Worm (Caenorhabditis elegans) whole organism, midembryonic: Measurements from ENCODE around the gene Y62H9A.16.

Experiments used
- T22C8.4 ChIP-seq: fragments of 200-800 bp; sonication (Bioruptor generic); IDR thresholded peaks from 2 replicates; pipeline ENCODE4 v1.3.6; 2022; ENCODE audit warnings: missing genetic modification characterization, missing compliant biosample characterization
- cog-1 ChIP-seq: sonication (generic microtip); optimal IDR thresholded peaks from 2 replicates; lab custom pipeline; 2016; ENCODE audit warnings: missing genetic modification characterization, missing compliant biosample characterization
- flt-1 ChIP-seq: fragments of 200-800 bp; sonication (Bioruptor generic); IDR thresholded peaks from 2 replicates; pipeline ENCODE4 v1.3.6; 2022; ENCODE audit warnings: missing genetic modification characterization, missing compliant biosample characterization
- klf-2 ChIP-seq: fragments of 200-800 bp; sonication (Bioruptor generic); conservative IDR thresholded peaks from 2 replicates; pipeline ENCODE4 v1.3.6; 2022; ENCODE audit warnings: missing genetic modification reagents, missing genetic modification characterization, missing compliant biosample characterization
- med-1 ChIP-seq: sonication (generic microtip); optimal IDR thresholded peaks from 2 replicates; lab custom pipeline; 2017; ENCODE audit warnings: missing genetic modification characterization, mild to moderate bottlenecking, missing compliant biosample characterization, antibody characterized with exemption, missing genetic modification reagents; ENCODE audit not compliant: insufficient read depth
- ref-1 ChIP-seq: fragments of 200-800 bp; sonication (Bioruptor generic); conservative IDR thresholded peaks from 2 replicates; pipeline ENCODE4 v1.3.6; 2022; ENCODE audit warnings: missing genetic modification reagents, missing genetic modification characterization, missing compliant biosample characterization
- tab-1 ChIP-seq: fragments of 200-800 bp; sonication (Bioruptor generic); IDR thresholded peaks from 2 replicates; pipeline ENCODE4 v1.3.6; 2022; ENCODE audit warnings: missing genetic modification characterization, missing compliant biosample characterization
- ztf-23 ChIP-seq: fragments of 200-800 bp; sonication (Bioruptor generic); IDR thresholded peaks from 2 replicates; pipeline ENCODE4 v1.3.6; 2022; ENCODE audit warnings: missing genetic modification reagents, missing genetic modification characterization, missing compliant biosample characterization
- ztf-29 ChIP-seq: fragments of 200-800 bp; sonication (Bioruptor generic); IDR thresholded peaks from 2 replicates; pipeline ENCODE4 v1.3.6; 2022; ENCODE audit warnings: missing genetic modification reagents, missing genetic modification characterization, missing compliant biosample characterization

Y62H9A.16 gene

DNA sequence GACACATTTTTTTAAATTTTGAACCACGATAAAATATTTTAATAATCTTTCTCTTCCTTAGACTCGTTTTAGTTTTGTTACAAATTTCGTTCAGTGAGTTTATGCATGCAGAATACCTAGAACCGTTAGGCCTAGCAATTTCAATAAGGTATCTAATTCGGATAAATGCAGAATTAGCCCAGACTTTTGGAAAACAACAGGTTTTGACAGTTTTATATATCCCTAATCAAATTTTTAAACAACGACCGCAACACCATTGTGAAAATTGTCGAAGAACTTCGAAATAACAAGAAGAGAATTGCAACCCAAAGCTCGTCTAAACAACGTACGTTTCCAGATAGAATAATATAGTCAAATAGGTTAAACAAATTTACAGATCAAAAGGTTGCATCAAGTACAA is at the start of gene Y62H9A.16:
Gene Y62H9A.16, plus strand, starts transcription at position 301 of the 400 bp plus-strand sequence.
- TF ChIP-seq ref-1 (GFP tag; lab: Robert Waterston, UW) (no peak), tab-1 (GFP tag; lab: Robert Waterston, UW) (no peak), cog-1 (tag; lab: Kevin White, UChicago) (no peak)

DNA sequence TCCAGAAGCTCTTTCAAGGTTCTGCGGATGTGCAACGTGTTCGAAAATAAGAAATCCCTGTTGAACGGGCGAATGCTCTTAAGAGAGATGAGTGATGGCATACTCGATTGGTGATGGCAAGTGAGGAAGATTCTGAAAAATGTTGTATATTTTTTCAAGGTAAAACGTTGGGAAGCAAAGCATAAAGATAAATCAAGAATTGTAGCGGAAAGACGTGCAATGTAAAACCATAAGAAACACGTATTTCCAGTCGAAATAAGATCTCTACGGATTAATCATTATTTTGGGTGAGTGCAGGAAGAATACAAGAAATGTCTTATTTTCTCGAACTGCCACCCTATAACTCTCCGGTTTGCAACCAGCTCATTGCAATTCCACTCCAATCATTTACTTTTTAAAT is 48.8 kb upstream of the Y62H9A.16 start, which contains the start of gene dot-1.2:
Gene dot-1.2, minus strand, starts transcription at position 101 of the 400 bp plus-strand sequence.
- TF ChIP-seq klf-2 (GFP tag; lab: Robert Waterston, UW) (no peak), med-1 (GFP tag; lab: Kevin White, UChicago) (no peak), ztf-29 (GFP tag; lab: Robert Waterston, UW) (no peak), ztf-23 (no peak), tab-1 (GFP tag; lab: Robert Waterston, UW) (no peak), flt-1 (GFP tag; lab: Robert Waterston, UW) (no peak), ref-1 (GFP tag; lab: Robert Waterston, UW) (no peak), T22C8.4 (no peak), cog-1 (tag; lab: Kevin White, UChicago) (no peak)

DNA sequence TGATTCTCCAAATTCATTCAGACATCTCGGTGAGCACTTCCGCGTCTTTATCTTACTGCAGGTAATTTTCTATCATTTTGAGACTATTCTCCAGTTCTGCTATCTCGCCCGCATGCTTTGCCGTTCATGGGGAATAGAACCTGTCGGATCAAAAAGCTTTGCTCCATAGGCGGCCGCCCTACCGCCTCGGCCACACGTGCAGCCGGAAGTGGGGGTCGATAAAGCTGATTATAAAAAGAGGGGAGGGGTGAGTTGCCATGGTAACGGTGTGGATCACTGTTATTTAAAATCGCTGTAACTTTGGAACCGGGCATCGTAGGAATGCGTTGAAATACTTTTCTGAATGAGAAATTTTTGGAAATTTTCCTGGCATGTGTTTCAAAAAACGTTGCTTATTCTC is 47.7 kb upstream of the Y62H9A.16 start:
- TF ChIP-seq ref-1 (GFP tag; lab: Robert Waterston, UW) (no peak), tab-1 (GFP tag; lab: Robert Waterston, UW) (no peak), ztf-23 (no peak), T22C8.4 (no peak), cog-1 (tag; lab: Kevin White, UChicago) (no peak), ztf-29 (GFP tag; lab: Robert Waterston, UW) (no peak), med-1 (GFP tag; lab: Kevin White, UChicago) (no peak), flt-1 (GFP tag; lab: Robert Waterston, UW) (no peak), klf-2 (GFP tag; lab: Robert Waterston, UW) (no peak)

DNA sequence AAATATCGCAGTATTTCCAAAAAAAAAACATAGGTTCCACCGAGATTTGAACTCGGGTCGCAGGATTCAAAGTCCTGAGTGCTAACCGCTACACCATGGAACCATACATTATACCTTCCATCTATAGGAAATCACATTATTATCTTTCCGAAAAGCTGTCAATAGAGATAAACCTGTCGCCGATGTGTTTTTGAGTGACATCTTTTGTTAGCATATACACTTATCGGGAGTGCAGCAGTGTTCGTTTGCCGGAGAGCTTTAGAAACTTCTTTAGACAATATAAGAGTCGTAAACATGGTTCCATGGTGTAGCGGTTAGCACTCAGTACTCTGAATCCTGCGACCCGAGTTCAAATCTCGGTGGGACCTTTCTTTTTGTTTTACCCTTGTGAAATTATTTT is 45.9 kb upstream of the Y62H9A.16 start:
- TF ChIP-seq T22C8.4, result no peak
- TF ChIP-seq ztf-29 (GFP tag; lab: Robert Waterston, UW), result no peak
- no peak for TF ChIP-seq med-1 (GFP tag; lab: Kevin White, UChicago)
- TF ChIP-seq ref-1 (GFP tag; lab: Robert Waterston, UW), result no peak
- TF ChIP-seq klf-2 (GFP tag; lab: Robert Waterston, UW), result no peak
- TF ChIP-seq cog-1 (tag; lab: Kevin White, UChicago), result no peak
- no peak for TF ChIP-seq ztf-23
- TF ChIP-seq tab-1 (GFP tag; lab: Robert Waterston, UW), result no peak
- no peak for TF ChIP-seq flt-1 (GFP tag; lab: Robert Waterston, UW)

DNA sequence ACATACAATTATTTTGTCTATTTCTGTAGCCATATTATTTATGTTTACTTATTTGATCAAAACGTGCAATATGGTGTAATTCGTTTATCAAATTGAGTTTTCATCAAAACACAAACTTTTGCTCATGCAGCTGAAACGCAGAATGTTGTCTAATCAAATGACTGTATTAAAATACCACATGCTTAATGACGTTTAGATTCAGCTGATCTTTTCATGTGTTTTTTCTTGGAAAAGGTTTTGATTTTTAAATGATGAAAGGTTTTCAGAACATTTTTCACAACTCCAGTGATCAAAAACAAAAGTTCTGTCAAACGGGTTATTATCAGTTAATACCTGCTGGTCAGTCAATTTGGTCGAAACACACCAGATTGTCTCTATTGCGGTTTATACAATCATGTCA is 42.8 kb upstream of the Y62H9A.16 start, which contains the start of gene Y62H9A.1:
Gene Y62H9A.1, plus strand, starts transcription at position 282 of the 400 bp plus-strand sequence.
- no peak for TF ChIP-seq ztf-23
- no peak for TF ChIP-seq med-1 (GFP tag; lab: Kevin White, UChicago)
- no peak for TF ChIP-seq ztf-29 (GFP tag; lab: Robert Waterston, UW)
- TF ChIP-seq cog-1 (tag; lab: Kevin White, UChicago), result no peak
- TF ChIP-seq ref-1 (GFP tag; lab: Robert Waterston, UW), result no peak
- no peak for TF ChIP-seq klf-2 (GFP tag; lab: Robert Waterston, UW)
- TF ChIP-seq flt-1 (GFP tag; lab: Robert Waterston, UW), result no peak
- TF ChIP-seq tab-1 (GFP tag; lab: Robert Waterston, UW), result no peak
- no peak for TF ChIP-seq T22C8.4

DNA sequence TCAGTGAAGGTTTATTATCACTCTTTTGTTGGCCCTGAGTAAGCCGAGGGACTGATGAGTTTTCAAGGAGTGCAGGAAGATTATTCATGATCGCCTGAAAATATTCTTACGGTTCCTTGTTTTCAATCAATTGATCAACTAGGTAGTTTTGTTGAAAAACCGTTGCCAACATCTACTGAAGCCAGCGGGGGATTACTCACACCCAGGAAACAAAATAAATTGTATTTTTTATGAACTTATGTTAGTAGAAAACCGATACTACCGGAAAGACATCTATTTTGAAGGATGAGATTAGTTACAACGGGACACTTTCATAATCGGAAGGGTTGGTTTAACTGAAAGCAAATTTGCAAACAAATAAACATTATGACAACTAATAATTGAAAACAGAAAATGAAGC is 40.0 kb upstream of the Y62H9A.16 start, which contains the start of gene Y62H9A.2:
Gene Y62H9A.2, minus strand, starts transcription at position 101 of the 400 bp plus-strand sequence.
- TF ChIP-seq cog-1 (tag; lab: Kevin White, UChicago) (no peak), med-1 (GFP tag; lab: Kevin White, UChicago) (no peak), ztf-23 (no peak), flt-1 (GFP tag; lab: Robert Waterston, UW) (no peak), ztf-29 (GFP tag; lab: Robert Waterston, UW) (no peak), T22C8.4 (no peak), klf-2 (GFP tag; lab: Robert Waterston, UW) (no peak), ref-1 (GFP tag; lab: Robert Waterston, UW) (no peak), tab-1 (GFP tag; lab: Robert Waterston, UW) (no peak)

DNA sequence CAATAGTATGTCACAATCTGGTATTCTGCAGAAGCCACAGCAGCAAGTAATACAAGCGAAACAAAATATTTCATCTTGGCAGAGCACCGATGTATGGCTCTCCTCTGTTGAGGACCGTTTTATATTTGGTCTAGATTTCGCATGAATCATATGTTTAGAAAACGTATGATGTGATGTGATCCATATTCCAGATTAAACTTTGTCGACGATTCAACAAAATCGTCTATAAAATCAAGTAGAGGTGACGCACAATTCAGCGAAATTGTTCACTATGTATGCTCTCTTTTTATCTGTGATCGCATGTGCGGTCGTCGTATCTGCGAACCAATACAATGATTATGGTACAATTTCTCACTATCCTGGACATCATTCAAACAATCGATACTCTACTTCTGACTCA is 38.2 kb upstream of the Y62H9A.16 start, which contains the start of the genes Y62H9A.3 and Y62H9A.4:
Gene Y62H9A.3, minus strand, starts transcription at position 101 of the 400 bp plus-strand sequence.
Gene Y62H9A.4, plus strand, starts transcription at position 256 of the 400 bp plus-strand sequence.
- TF ChIP-seq ref-1 (GFP tag; lab: Robert Waterston, UW) (no peak), ztf-23 (no peak), med-1 (GFP tag; lab: Kevin White, UChicago) (no peak), tab-1 (GFP tag; lab: Robert Waterston, UW) (no peak), T22C8.4 (no peak), klf-2 (GFP tag; lab: Robert Waterston, UW) (no peak), ztf-29 (GFP tag; lab: Robert Waterston, UW) (no peak), flt-1 (GFP tag; lab: Robert Waterston, UW) (no peak), cog-1 (tag; lab: Kevin White, UChicago) (no peak)

DNA sequence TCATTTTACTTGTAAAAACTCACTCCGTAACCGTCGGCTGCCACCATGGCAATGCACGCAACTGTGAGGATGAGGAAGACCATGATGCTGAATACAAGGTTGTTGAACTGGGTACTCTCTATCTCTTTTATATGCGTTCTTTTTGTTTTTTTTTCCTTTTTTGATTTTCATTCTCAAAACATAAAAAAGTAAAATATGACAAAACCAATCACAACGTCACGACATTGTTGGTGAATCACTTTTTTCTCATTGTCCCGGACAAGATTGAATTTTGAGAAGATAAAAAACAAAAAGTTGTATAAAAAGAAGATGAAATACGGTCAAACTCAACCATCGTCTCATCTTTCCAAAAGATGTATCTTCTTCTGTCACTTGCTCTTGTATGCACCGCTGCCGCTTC is 35.3 kb upstream of the Y62H9A.16 start, which contains the start of the genes Y62H9A.5 and ule-5:
Gene Y62H9A.5, minus strand, starts transcription at position 101 of the 400 bp plus-strand sequence.
Gene ule-5, plus strand, starts transcription at position 328 of the 400 bp plus-strand sequence.
- no peak for TF ChIP-seq T22C8.4

DNA sequence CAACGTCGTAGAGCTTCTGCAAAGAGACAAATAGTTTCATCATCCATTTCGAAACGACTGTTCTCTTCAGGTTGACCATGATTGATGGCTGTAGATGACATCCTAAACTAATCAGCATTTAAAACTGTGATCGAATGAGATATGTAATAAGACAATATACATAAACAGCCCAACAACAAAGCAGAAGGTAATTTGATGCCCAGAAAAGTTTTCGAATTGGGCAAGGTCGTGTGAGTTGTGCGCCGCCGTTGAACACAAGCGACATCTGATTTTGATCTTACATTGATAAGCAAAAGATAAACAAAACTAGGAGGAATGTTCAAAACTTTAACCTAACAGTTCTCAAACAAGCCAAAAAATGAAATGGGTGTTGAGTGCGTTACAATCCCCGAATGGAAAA is 32.5 kb upstream of the Y62H9A.16 start, which contains the start of gene Y62H9A.7:
Gene Y62H9A.7, minus strand, starts transcription at position 101 of the 400 bp plus-strand sequence.
- TF ChIP-seq tab-1 (GFP tag; lab: Robert Waterston, UW) (no peak), cog-1 (tag; lab: Kevin White, UChicago) (no peak), klf-2 (GFP tag; lab: Robert Waterston, UW) (no peak), T22C8.4 (no peak), ztf-29 (GFP tag; lab: Robert Waterston, UW) (no peak), med-1 (GFP tag; lab: Kevin White, UChicago) (no peak), ref-1 (GFP tag; lab: Robert Waterston, UW) (no peak)
